Worm (Caenorhabditis elegans) whole organism, dauer: Measurements from ENCODE around the gene glf-1.

Source experiments
- unc-62 ChIP-seq: sonication (generic microtip); optimal IDR thresholded peaks from 2 replicates; lab custom pipeline; 2017; ENCODE audit warnings: missing biosample characterization, missing genetic modification reagents, missing genetic modification characterization

glf-1 gene

DNA sequence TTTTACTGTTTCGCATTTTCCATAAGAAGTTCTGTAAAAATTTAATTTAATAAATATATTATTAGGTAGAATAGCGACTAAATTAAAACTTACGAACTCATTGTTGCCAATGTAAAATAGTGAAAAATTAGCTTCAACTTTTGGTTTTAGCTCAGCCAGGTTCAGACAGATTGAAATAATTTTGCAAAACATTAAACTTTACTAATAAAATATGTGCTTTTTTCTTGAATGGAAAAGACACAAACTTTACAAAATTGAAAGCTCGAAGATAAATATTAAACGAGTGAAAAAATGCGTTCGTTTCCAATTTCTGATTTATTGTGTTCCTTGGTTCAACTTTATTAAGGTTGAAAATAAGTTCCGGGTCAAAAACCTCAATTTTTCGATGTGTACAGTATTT lies 5.8 kb upstream of the glf-1 start, which contains the start of gene srv-22:
Gene srv-22, minus strand, starts transcription at position 101 of the 400 bp plus-strand sequence.
- TF ChIP-seq unc-62 (GFP tag; lab: Kevin White, UChicago): no peak

- TF ChIP-seq unc-62 (GFP tag; lab: Kevin White, UChicago): no peak
Measured at ce11 chrIV:5884500-5884899, 1.1 kb upstream of the glf-1 start, which contains the start of gene H04M03.11. TSS of gene H04M03.11 (minus strand) at chrIV:5884600.

DNA sequence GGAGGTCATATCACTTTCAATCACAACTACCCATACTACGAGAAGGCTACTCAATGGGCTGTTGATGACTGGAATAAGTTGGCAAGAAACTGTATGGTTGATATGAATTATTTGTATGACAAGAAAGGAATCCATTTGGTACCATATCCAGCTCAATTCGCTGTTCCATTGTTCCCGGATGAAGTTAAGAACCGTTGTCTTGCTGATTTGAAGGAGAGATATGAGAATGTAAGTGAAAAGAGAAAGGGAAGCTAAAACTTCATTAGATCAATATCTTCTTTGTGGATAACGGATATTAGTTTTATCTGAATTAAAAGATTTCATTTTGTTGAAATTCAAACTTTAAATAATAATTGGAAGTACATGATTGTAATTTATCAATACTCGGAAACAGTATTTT lies 970 bp downstream of the glf-1 start:
- no peak for TF ChIP-seq unc-62 (GFP tag; lab: Kevin White, UChicago)

- no peak for TF ChIP-seq unc-62 (GFP tag; lab: Kevin White, UChicago)
Measured at ce11 chrIV:5891265-5891664, 5.6 kb downstream of the glf-1 start, which contains the start of gene H04M03.3. TSS of gene H04M03.3 (plus strand) at chrIV:5891565.

DNA sequence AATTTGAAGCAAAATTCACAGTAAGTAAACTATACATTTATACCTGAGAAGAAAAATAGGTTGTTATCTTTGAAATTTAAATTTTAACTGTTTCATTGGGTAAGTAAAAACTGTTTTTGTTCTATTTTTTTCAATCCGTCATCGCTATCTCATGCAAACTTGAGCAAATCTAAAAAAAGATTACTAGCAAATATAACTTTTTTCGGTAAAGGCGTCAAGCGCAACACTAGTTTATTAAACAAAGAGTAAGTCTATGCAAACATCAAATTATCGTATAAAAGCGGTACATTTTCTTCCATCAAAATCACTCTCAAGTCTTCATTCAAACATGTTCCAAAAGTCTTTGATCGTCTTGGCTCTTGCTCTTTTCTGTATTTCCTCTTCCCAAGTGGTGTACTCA lies 9.6 kb downstream of the glf-1 start, which contains the start of gene nspb-6:
Gene nspb-6, plus strand, starts transcription at position 301 of the 400 bp plus-strand sequence.
- no peak for TF ChIP-seq unc-62 (GFP tag; lab: Kevin White, UChicago)

DNA sequence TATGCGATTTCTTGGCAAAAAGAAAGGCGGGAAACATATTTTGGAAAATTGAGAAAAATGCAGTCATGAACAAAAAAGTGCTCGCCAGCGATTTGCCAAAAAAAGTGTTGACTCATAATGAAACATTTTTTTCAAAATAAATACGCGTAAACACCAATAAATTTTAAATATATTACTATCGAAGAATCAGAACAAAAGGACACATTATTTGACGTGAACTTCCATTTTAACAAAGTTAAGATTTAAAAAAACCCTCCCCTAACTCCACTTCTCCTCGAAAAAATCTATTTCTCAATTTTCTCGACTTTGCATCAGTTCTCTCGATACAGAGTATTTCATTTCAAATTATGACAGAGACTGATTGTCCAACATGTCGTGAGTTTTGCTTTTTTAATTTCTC lies 10.7 kb downstream of the glf-1 start, which contains the start of gene pck-3:
Gene pck-3, plus strand, starts transcription at position 301 of the 400 bp plus-strand sequence.
- TF ChIP-seq unc-62 (GFP tag; lab: Kevin White, UChicago): no peak

ce11 chrIV:5902730-5903129 lies 17.1 kb downstream of the glf-1 start:
- no peak for TF ChIP-seq unc-62 (GFP tag; lab: Kevin White, UChicago)

DNA sequence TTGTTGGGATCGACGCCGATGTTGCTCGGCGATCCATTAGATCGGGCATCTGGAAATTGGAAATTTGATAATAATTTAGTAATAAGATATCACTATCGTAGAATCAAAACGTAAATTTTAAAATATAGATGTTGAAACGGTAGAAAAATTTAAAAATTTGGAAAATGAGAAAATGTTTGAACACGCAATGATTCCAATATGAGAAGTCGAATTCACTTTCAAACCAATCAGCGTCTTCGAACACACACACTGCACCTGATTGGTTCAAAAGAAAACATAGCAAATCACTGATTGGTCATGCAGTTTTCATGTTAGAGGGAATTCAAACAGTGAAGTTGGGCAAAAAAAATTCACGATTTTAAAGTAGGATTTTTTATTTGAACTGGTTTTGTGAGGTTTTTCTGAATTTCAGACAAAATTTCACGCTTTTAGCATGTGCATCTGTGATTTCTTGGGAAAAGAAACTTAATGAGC lies 17.7 kb downstream of the glf-1 start, which contains the start of gene H04M03.12:
Gene H04M03.12, minus strand, starts transcription at position 51 of the 474 bp plus-strand sequence.
- no peak for TF ChIP-seq unc-62 (GFP tag; lab: Kevin White, UChicago)

DNA sequence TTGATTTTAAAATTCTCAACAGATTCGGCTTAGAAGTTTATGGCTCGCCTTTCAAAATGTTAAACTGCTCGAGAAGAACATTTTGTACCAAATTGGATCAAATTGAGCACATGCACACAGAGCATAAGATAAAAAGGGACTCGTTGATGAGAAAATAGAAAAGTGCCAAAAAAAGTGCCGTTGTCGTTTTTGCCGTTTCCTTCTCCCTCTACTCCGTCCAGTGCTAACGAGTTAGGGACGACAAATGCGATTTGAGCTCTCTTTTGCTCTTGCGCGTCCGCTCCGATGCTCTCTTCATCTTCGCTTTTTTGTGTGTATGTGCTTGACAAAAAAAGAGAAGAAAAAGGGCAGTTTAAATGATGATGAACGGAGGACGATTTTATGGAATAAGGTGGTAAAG lies 29.5 kb downstream of the glf-1 start:
- TF ChIP-seq unc-62 (GFP tag; lab: Kevin White, UChicago): no peak

ce11 chrIV:5917026-5917425 lies 31.4 kb downstream of the glf-1 start, which contains the start of gene dhhc-13:
TSS of gene dhhc-13 (plus strand) at chrIV:5917326.
- TF ChIP-seq unc-62 (GFP tag; lab: Kevin White, UChicago): no peak

- no peak for TF ChIP-seq unc-62 (GFP tag; lab: Kevin White, UChicago)
Measured at ce11 chrIV:5923112-5923511, 37.5 kb downstream of the glf-1 start.

DNA sequence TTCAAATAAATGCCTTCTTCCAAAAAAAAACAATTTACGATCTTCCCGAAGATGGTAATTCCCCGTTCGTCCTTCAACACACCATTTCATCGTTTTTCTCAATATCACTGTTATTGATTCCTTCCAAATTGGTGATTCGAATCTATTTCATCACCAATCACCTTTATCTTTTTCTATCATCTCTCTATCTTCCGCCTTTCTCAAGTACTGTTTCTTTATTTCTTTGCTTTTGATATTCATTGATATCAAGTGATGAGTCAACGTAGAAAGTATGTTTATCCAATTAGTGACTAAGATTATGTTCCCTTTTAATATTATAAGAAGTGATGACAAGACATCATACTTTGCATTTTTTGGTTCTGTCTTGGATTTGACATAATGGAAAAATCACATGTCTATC lies 38.6 kb downstream of the glf-1 start:
- no peak for TF ChIP-seq unc-62 (GFP tag; lab: Kevin White, UChicago)

DNA sequence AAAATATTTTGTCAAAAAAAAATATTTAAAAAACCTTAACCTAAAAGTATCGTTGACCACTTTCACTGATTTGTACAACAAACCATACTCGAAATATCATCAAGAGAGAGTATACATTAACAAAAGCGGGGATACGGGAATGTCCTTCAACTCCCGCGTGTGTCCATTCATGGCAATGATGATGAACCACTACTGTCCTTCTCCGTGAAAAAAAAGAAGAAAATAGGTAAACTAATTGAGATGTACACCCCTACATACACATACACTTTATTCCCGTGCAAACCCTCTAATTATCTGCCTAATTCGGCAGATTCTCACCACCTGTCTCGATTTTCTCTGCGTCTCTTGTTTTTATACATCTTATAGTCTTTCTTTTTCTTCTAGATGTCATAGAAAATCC lies 41.0 kb downstream of the glf-1 start:
- TF ChIP-seq unc-62 (GFP tag; lab: Kevin White, UChicago): no peak

ce11 chrIV:5927805-5928204 lies 42.2 kb downstream of the glf-1 start:
- no peak for TF ChIP-seq unc-62 (GFP tag; lab: Kevin White, UChicago)

ce11 chrIV:5928957-5929356 lies 43.3 kb downstream of the glf-1 start:
- no peak for TF ChIP-seq unc-62 (GFP tag; lab: Kevin White, UChicago)

DNA sequence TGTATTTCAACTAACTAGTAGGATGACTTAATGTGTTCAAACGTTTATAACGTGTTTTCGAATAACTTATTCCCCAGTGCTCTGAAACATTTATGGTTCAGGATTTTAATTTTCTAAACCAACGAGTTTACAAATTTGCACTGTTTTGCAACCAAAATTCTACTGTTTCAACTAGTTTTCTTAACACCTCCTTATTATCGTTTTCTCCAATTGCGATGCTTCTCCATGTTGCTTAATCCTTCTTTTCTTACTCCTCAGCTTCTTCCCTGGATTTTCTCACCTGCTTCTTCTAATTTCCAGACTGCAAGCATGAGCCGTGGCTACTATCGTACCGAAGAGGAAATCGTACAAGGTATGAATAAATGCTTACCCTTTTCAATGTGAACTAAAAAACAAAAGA lies 44.7 kb downstream of the glf-1 start, which contains the start of gene lin-33:
Gene lin-33, plus strand, starts transcription at position 301 of the 400 bp plus-strand sequence.
- TF ChIP-seq unc-62 (GFP tag; lab: Kevin White, UChicago): no peak

- no peak for TF ChIP-seq unc-62 (GFP tag; lab: Kevin White, UChicago)
Measured at ce11 chrIV:5934046-5934445, 48.4 kb downstream of the glf-1 start, which contains the start of gene H32C10.1. TSS of gene H32C10.1 (plus strand) at chrIV:5934346.
